Worm (Caenorhabditis elegans) whole organism, young adult: ENCODE data around the gene C14F11.7.
A peak's percentile ranks its signal among the peaks of the same experiment; 100 is the strongest.

Experiments used
- B0019.2 ChIP-seq: fragments of 200-800 bp; sonication (Bioruptor generic); conservative IDR thresholded peaks from 2 replicates; pipeline ENCODE4 v1.3.6; 2022; ENCODE audit warnings: missing genetic modification reagents, missing genetic modification characterization, missing compliant biosample characterization
- B0336.3 ChIP-seq: fragments of 200-800 bp; sonication (Bioruptor generic); IDR thresholded peaks from 2 replicates; pipeline ENCODE4 v1.3.6; 2022; ENCODE audit warnings: missing genetic modification characterization, missing compliant biosample characterization
- D2030.7 ChIP-seq: fragments of 200-800 bp; sonication (Bioruptor generic); IDR thresholded peaks from 2 replicates; pipeline ENCODE4 v1.3.6; 2022; ENCODE audit warnings: missing genetic modification reagents, missing genetic modification characterization, missing compliant biosample characterization
- F22D6.2 ChIP-seq: sonication (generic microtip); optimal IDR thresholded peaks from 2 replicates; lab custom pipeline; 2016; ENCODE audit warnings: mild to moderate bottlenecking, missing genetic modification characterization, missing compliant biosample characterization
- F37B4.10 ChIP-seq: fragments of 200-800 bp; sonication (Bioruptor generic); IDR thresholded peaks from 2 replicates; pipeline ENCODE4 v1.3.6; 2022; ENCODE audit warnings: missing genetic modification characterization, missing compliant biosample characterization
- F52B5.7 ChIP-seq: sonication (generic microtip); optimal IDR thresholded peaks from 2 replicates; lab custom pipeline; 2016; ENCODE audit warnings: mild to moderate bottlenecking, missing genetic modification characterization, missing compliant biosample characterization
- F55B11.4 ChIP-seq: sonication (generic microtip); optimal IDR thresholded peaks from 2 replicates; lab custom pipeline; 2016; ENCODE audit warnings: missing compliant biosample characterization, missing genetic modification characterization, borderline replicate concordance; ENCODE audit not compliant: insufficient read depth
- F57C9.4 ChIP-seq: sonication (generic microtip); optimal IDR thresholded peaks from 2 replicates; lab custom pipeline; 2017; ENCODE audit warnings: mild to moderate bottlenecking, missing genetic modification characterization, missing compliant biosample characterization
- K11D2.4 ChIP-seq: fragments of 200-800 bp; sonication (Bioruptor generic); IDR thresholded peaks from 2 replicates; pipeline ENCODE4 v1.3.6; 2022; ENCODE audit warnings: missing genetic modification reagents, missing genetic modification characterization, missing compliant biosample characterization
- Y53F4B.3 ChIP-seq: fragments of 200-800 bp; sonication (Bioruptor generic); IDR thresholded peaks from 2 replicates; pipeline ENCODE4 v1.3.6; 2022; ENCODE audit warnings: missing genetic modification reagents, missing genetic modification characterization, missing compliant biosample characterization
- Y53G8AR.9 ChIP-seq: fragments of 200-800 bp; sonication (Bioruptor generic); conservative IDR thresholded peaks from 2 replicates; pipeline ENCODE4 v1.3.6; 2022; ENCODE audit warnings: missing genetic modification reagents, missing genetic modification characterization, missing compliant biosample characterization
- Y79H2A.3 ChIP-seq: fragments of 200-800 bp; sonication (Bioruptor generic); conservative IDR thresholded peaks from 2 replicates; pipeline ENCODE4 v1.3.6; 2022; ENCODE audit warnings: missing genetic modification reagents, missing genetic modification characterization, missing compliant biosample characterization
- aptf-2 ChIP-seq: fragments of 200-800 bp; sonication (Bioruptor generic); conservative IDR thresholded peaks from 2 replicates; pipeline ENCODE4 v1.3.6; 2022; ENCODE audit warnings: missing genetic modification reagents, missing genetic modification characterization, missing compliant biosample characterization
- atf-7 ChIP-seq: sonication (generic microtip); optimal IDR thresholded peaks from 2 replicates; lab custom pipeline; 2017; ENCODE audit warnings: mild to moderate bottlenecking, missing genetic modification characterization, missing compliant biosample characterization
- bed-1 ChIP-seq: fragments of 200-800 bp; sonication (Bioruptor generic); IDR thresholded peaks from 2 replicates; pipeline ENCODE4 v1.3.6; 2022; ENCODE audit warnings: missing genetic modification reagents, missing genetic modification characterization, missing compliant biosample characterization
- bed-2 ChIP-seq: fragments of 200-800 bp; sonication (Bioruptor generic); IDR thresholded peaks from 2 replicates; pipeline ENCODE4 v1.3.6; 2022; ENCODE audit warnings: missing genetic modification reagents, missing genetic modification characterization, missing compliant biosample characterization
- cebp-1 ChIP-seq, 2 experiments: fragments of 200-800 bp in 1 of 2; sonication (Bioruptor generic) in 1 of 2; sonication (generic microtip) in 1 of 2; IDR thresholded peaks in 1 of 2; optimal IDR thresholded peaks in 1 of 2; 2 replicates each; pipeline versions ENCODE4 v1.3.6 to Lab custom; 2017 to 2022; ENCODE audit warnings: missing compliant biosample characterization in 2 of 2, missing genetic modification characterization in 2 of 2, mild to moderate bottlenecking in 1 of 2, missing genetic modification reagents in 1 of 2, moderate library complexity in 1 of 2
- ceh-27 ChIP-seq: fragments of 200-800 bp; sonication (Bioruptor generic); optimal IDR thresholded peaks from 2 replicates; lab custom pipeline; 2018; ENCODE audit warnings: mild to moderate bottlenecking, missing genetic modification characterization, moderate library complexity, missing compliant biosample characterization
- chd-7 ChIP-seq: sonication (generic microtip); optimal IDR thresholded peaks from 2 replicates; lab custom pipeline; 2016; ENCODE audit warnings: mild to moderate bottlenecking, missing genetic modification characterization, moderate library complexity, missing compliant biosample characterization
- die-1 ChIP-seq: sonication (generic microtip); optimal IDR thresholded peaks from 2 replicates; lab custom pipeline; 2016; ENCODE audit warnings: missing genotype, mild to moderate bottlenecking, missing genetic modification characterization, missing compliant biosample characterization
- dox-1 ChIP-seq: fragments of 200-800 bp; sonication (Bioruptor generic); IDR thresholded peaks from 2 replicates; pipeline ENCODE4 v1.3.6; 2022; ENCODE audit warnings: missing genetic modification reagents, missing genetic modification characterization, missing compliant biosample characterization
- dpl-1 ChIP-seq: fragments of 150-350 bp; optimal IDR thresholded peaks from 2 replicates; lab custom pipeline; 2014; ENCODE audit warnings: missing biosample characterization, missing genetic modification reagents, missing genetic modification characterization
- efl-1 ChIP-seq: fragments of 150-350 bp; optimal IDR thresholded peaks from 2 replicates; lab custom pipeline; 2014; ENCODE audit warnings: missing biosample characterization, missing genetic modification reagents, missing genetic modification characterization
- fkh-3 ChIP-seq: sonication (generic microtip); optimal IDR thresholded peaks from 2 replicates; lab custom pipeline; 2016; ENCODE audit warnings: mild to moderate bottlenecking, missing genetic modification characterization, missing compliant biosample characterization
- gei-17 ChIP-seq: fragments of 200-800 bp; sonication (Bioruptor generic); optimal IDR thresholded peaks from 2 replicates; lab custom pipeline; 2018; ENCODE audit warnings: mild to moderate bottlenecking, missing genetic modification characterization, missing compliant biosample characterization
- hlh-26 ChIP-seq: fragments of 200-800 bp; sonication (Bioruptor generic); conservative IDR thresholded peaks from 2 replicates; pipeline ENCODE4 v1.3.6; 2022; ENCODE audit warnings: missing genetic modification reagents, missing genetic modification characterization, missing compliant biosample characterization
- hrde-1 ChIP-seq: sonication (generic microtip); optimal IDR thresholded peaks from 2 replicates; lab custom pipeline; 2016; ENCODE audit warnings: missing genetic modification characterization, mild to moderate bottlenecking, missing compliant biosample characterization, moderate library complexity, missing genotype, missing genetic modification reagents, borderline replicate concordance
- let-526 ChIP-seq: fragments of 200-800 bp; sonication (Bioruptor generic); IDR thresholded peaks from 2 replicates; pipeline ENCODE4 v1.3.6; 2022; ENCODE audit warnings: missing genetic modification reagents, missing genetic modification characterization, missing compliant biosample characterization
- let-607 ChIP-seq, 2 experiments: fragments of 200-800 bp in 1 of 2; sonication (Bioruptor generic) in 1 of 2; sonication (generic microtip) in 1 of 2; optimal IDR thresholded peaks; 2 replicates each; lab custom pipeline; 2016 to 2018; ENCODE audit warnings: mild to moderate bottlenecking in 2 of 2, missing compliant biosample characterization in 2 of 2, missing genetic modification characterization in 2 of 2, moderate library complexity in 2 of 2, missing genotype in 1 of 2
- lin-40 ChIP-seq: sonication (generic microtip); optimal IDR thresholded peaks from 2 replicates; lab custom pipeline; 2016; ENCODE audit warnings: missing genetic modification characterization, mild to moderate bottlenecking, missing compliant biosample characterization, missing genotype, missing genetic modification reagents
- mel-28 ChIP-seq: sonication (generic microtip); optimal IDR thresholded peaks from 2 replicates; lab custom pipeline; 2016; ENCODE audit warnings: borderline replicate concordance, mild to moderate bottlenecking, missing genetic modification characterization, missing compliant biosample characterization
- mes-4 ChIP-seq: sonication (generic microtip); optimal IDR thresholded peaks from 2 replicates; lab custom pipeline; 2016; ENCODE audit warnings: missing genotype, missing genetic modification characterization, missing compliant biosample characterization
- nfya-1 ChIP-seq: sonication (generic microtip); optimal IDR thresholded peaks from 2 replicates; lab custom pipeline; 2017; ENCODE audit warnings: antibody characterized with exemption, missing compliant biosample characterization, missing genetic modification characterization, borderline replicate concordance; ENCODE audit not compliant: insufficient read depth
- nfya-2 ChIP-seq: fragments of 200-800 bp; sonication (Bioruptor generic); IDR thresholded peaks from 2 replicates; pipeline ENCODE4 v1.3.6; 2022; ENCODE audit warnings: missing genetic modification reagents, missing genetic modification characterization, missing compliant biosample characterization
- nfyb-1 ChIP-seq: fragments of 200-800 bp; sonication (Bioruptor generic); IDR thresholded peaks from 2 replicates; pipeline ENCODE4 v1.3.6; 2022; ENCODE audit warnings: missing genetic modification reagents, missing genetic modification characterization, missing compliant biosample characterization
- nhr-179 ChIP-seq: sonication (generic microtip); optimal IDR thresholded peaks from 2 replicates; lab custom pipeline; 2016; ENCODE audit warnings: mild to moderate bottlenecking, missing genetic modification characterization, missing compliant biosample characterization
- nhr-90 ChIP-seq: sonication (generic microtip); optimal IDR thresholded peaks from 2 replicates; lab custom pipeline; 2016; ENCODE audit warnings: missing genotype, mild to moderate bottlenecking, missing genetic modification characterization, missing compliant biosample characterization
- pbrm-1 ChIP-seq: fragments of 200-800 bp; sonication (Bioruptor generic); IDR thresholded peaks from 2 replicates; pipeline ENCODE4 v1.3.6; 2022; ENCODE audit warnings: missing genetic modification reagents, missing genetic modification characterization, missing compliant biosample characterization
- pha-4 ChIP-seq: fragments of 150-350 bp; sonication (generic microtip); optimal IDR thresholded peaks from 2 replicates; lab custom pipeline; 2014; ENCODE audit warnings: missing biosample characterization, missing genetic modification reagents, missing genetic modification characterization
- rcor-1 ChIP-seq: fragments of 200-800 bp; sonication (Bioruptor generic); IDR thresholded peaks from 2 replicates; pipeline ENCODE4 v1.3.6; 2022; ENCODE audit warnings: missing genetic modification reagents, missing genetic modification characterization, missing compliant biosample characterization
- sdz-38 ChIP-seq: sonication (generic microtip); optimal IDR thresholded peaks from 2 replicates; lab custom pipeline; 2016; ENCODE audit warnings: missing genotype, missing genetic modification characterization, missing compliant biosample characterization
- sea-2 ChIP-seq: fragments of 200-800 bp; sonication (Bioruptor generic); IDR thresholded peaks from 2 replicates; pipeline ENCODE4 v1.3.6; 2022; ENCODE audit warnings: missing genetic modification characterization, missing compliant biosample characterization
- tbx-9 ChIP-seq: sonication (generic microtip); optimal IDR thresholded peaks from 2 replicates; lab custom pipeline; 2016; ENCODE audit warnings: borderline replicate concordance, missing genetic modification characterization, inconsistent platforms, missing compliant biosample characterization
- unc-130 ChIP-seq: sonication (generic microtip); optimal IDR thresholded peaks from 2 replicates; lab custom pipeline; 2016; ENCODE audit warnings: missing genetic modification reagents, missing genetic modification characterization, missing compliant biosample characterization
- unc-62 ChIP-seq: fragments of 150-350 bp; optimal IDR thresholded peaks from 2 replicates; lab custom pipeline; 2014; ENCODE audit warnings: missing biosample characterization, missing genetic modification reagents, missing genetic modification characterization
- zfh-2 ChIP-seq: fragments of 200-800 bp; sonication (Bioruptor generic); conservative IDR thresholded peaks from 2 replicates; pipeline ENCODE4 v1.3.6; 2022; ENCODE audit warnings: missing genetic modification reagents, missing genetic modification characterization, missing compliant biosample characterization
- ztf-18 ChIP-seq: sonication (generic microtip); optimal IDR thresholded peaks from 2 replicates; lab custom pipeline; 2016; ENCODE audit warnings: missing genotype, mild to moderate bottlenecking, missing genetic modification characterization, missing compliant biosample characterization
- ztf-3 ChIP-seq: fragments of 200-800 bp; sonication (Bioruptor generic); optimal IDR thresholded peaks from 2 replicates; lab custom pipeline; 2018; ENCODE audit warnings: mild to moderate bottlenecking, missing genetic modification characterization, missing compliant biosample characterization

The C14F11.7 gene

DNA sequence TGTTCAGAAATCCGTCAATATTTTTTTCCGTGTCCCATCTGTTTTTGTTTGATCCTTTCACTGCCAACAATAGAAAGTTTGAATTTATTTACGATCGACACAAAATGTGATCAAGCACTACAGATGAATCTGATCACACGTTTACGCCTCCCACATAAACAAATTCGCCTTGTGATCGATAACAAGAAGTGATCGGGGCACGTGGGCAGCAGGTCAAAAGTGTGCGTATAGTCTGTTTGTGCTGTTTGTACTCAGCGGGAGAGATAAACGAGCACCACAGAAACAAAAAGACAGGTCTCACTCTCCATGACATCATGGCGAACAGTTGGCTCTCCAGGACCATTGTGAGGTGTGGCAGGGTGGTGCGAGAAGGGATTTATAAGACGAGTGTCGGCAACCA, 47.2 kb upstream of the C14F11.7 start:
- TF ChIP-seq pbrm-1 (GFP tag; lab: Robert Waterston, UW) (peak; percentile 70; the same call in 1 of the 2 replicates), B0336.3 (peak; percentile 91), tbx-9 (tag; lab: Kevin White, UChicago) (no peak), F52B5.7 (no peak), die-1 (tag; lab: Kevin White, UChicago) (no peak), nhr-179 (no peak), rcor-1 (GFP tag; lab: Robert Waterston, UW) (no peak), D2030.7 (GFP tag; lab: Robert Waterston, UW) (no peak), bed-1 (GFP tag; lab: Robert Waterston, UW) (no peak), fkh-3 (tag; lab: Kevin White, UChicago) (no peak), B0019.2 (GFP tag; lab: Robert Waterston, UW) (no peak), atf-7 (tag; lab: Kevin White, UChicago) (peak; percentile 94), nfya-1 (tag; lab: Kevin White, UChicago) (no peak), nhr-90 (tag; lab: Kevin White, UChicago) (peak; percentile 78), cebp-1 (GFP tag; IDR thresholded peaks at IDR 0.05; lab: Robert Waterston, UW) (peak; percentile 41; the same call in 1 of the 2 replicates), cebp-1 (tag; optimal IDR thresholded peaks at IDR 0.05; lab: Kevin White, UChicago) (peak; percentile 85), lin-40 (tag; lab: Kevin White, UChicago) (peak; percentile 74), chd-7 (tag; lab: Kevin White, UChicago) (peak; percentile 86), hrde-1 (tag; lab: Kevin White, UChicago) (no peak), Y79H2A.3 (no peak), sea-2 (GFP tag; lab: Robert Waterston, UW) (peak; percentile 51; the same call in 1 of the 2 replicates), gei-17 (no peak), ceh-27 (GFP tag; lab: Kevin White, UChicago) (peak; percentile 5), let-607 (tag; optimal IDR thresholded peaks at IDR 0.05; lab: Kevin White, UChicago) (peak; percentile 50 to 70), nfya-2 (GFP tag; lab: Robert Waterston, UW) (no peak), mel-28 (tag; lab: Kevin White, UChicago) (no peak), K11D2.4 (GFP tag; lab: Robert Waterston, UW) (peak; percentile 63; the same call in 1 of the 2 replicates), aptf-2 (GFP tag; lab: Robert Waterston, UW) (no peak), bed-2 (GFP tag; lab: Robert Waterston, UW) (no peak), F22D6.2 (tag; lab: Kevin White, UChicago) (peak; percentile 76), ztf-18 (tag; lab: Kevin White, UChicago) (no peak), F55B11.4 (no peak), Y53G8AR.9 (GFP tag; lab: Robert Waterston, UW) (peak; percentile 70), pha-4 (peak; percentile 64), dox-1 (GFP tag; lab: Robert Waterston, UW) (peak; percentile 78), let-526 (peak; percentile 77; the same call in 1 of the 2 replicates), sdz-38 (no peak), Y53F4B.3 (no peak), unc-62 (GFP tag; lab: Kevin White, UChicago) (no peak), mes-4 (tag; lab: Kevin White, UChicago) (no peak), hlh-26 (GFP tag; lab: Robert Waterston, UW) (no peak), dpl-1 (GFP tag; lab: Kevin White, UChicago) (no peak), zfh-2 (GFP tag; lab: Robert Waterston, UW) (peak; percentile 44; the same call in 1 of the 2 replicates), unc-130 (GFP tag; lab: Kevin White, UChicago) (no peak), ztf-3 (GFP tag; lab: Kevin White, UChicago) (peak; percentile 19), F37B4.10 (GFP tag; lab: Robert Waterston, UW) (0 out of 2 replicates have a peak, but pooled peaks have one; percentile 75), efl-1 (GFP tag; lab: Kevin White, UChicago) (no peak), nfyb-1 (GFP tag; lab: Robert Waterston, UW) (peak; percentile 49), F57C9.4 (no peak)
